Worm (Caenorhabditis elegans) whole organism, young adult: ENCODE measurements around the gene M163.8.

Experiments
- C17E4.6 ChIP-seq: fragments of 200-800 bp; sonication (Bioruptor generic); IDR thresholded peaks from 2 replicates; pipeline ENCODE4 v1.3.6; 2022; ENCODE audit warnings: missing genetic modification reagents, missing genetic modification characterization, missing compliant biosample characterization
- F52B5.7 ChIP-seq: sonication (generic microtip); optimal IDR thresholded peaks from 2 replicates; lab custom pipeline; 2016; ENCODE audit warnings: mild to moderate bottlenecking, missing genetic modification characterization, missing compliant biosample characterization
- ama-1 ChIP-seq, 3 experiments: fragments of 150-350 bp in 1 of 3; sonication (generic microtip) in 2 of 3; optimal IDR thresholded peaks; 2 replicates each; lab custom pipeline; 2014 to 2018; ENCODE audit warnings: missing biosample characterization in 2 of 3, missing genetic modification characterization in 2 of 3, missing genetic modification reagents in 2 of 3
- dpl-1 ChIP-seq: fragments of 150-350 bp; optimal IDR thresholded peaks from 2 replicates; lab custom pipeline; 2014; ENCODE audit warnings: missing biosample characterization, missing genetic modification reagents, missing genetic modification characterization
- lin-40 ChIP-seq: sonication (generic microtip); optimal IDR thresholded peaks from 2 replicates; lab custom pipeline; 2016; ENCODE audit warnings: missing genetic modification characterization, mild to moderate bottlenecking, missing compliant biosample characterization, missing genotype, missing genetic modification reagents
- lsy-27 ChIP-seq: sonication (generic microtip); optimal IDR thresholded peaks from 2 replicates; lab custom pipeline; 2017; ENCODE audit warnings: missing genetic modification characterization, mild to moderate bottlenecking, missing compliant biosample characterization, antibody characterized with exemption, missing genotype, borderline replicate concordance; ENCODE audit not compliant: insufficient read depth
- mel-28 ChIP-seq: sonication (generic microtip); optimal IDR thresholded peaks from 2 replicates; lab custom pipeline; 2016; ENCODE audit warnings: borderline replicate concordance, mild to moderate bottlenecking, missing genetic modification characterization, missing compliant biosample characterization
- mes-4 ChIP-seq: sonication (generic microtip); optimal IDR thresholded peaks from 2 replicates; lab custom pipeline; 2016; ENCODE audit warnings: missing genotype, missing genetic modification characterization, missing compliant biosample characterization
- nhr-120 ChIP-seq: fragments of 200-800 bp; sonication (Bioruptor generic); IDR thresholded peaks from 2 replicates; pipeline ENCODE4 v1.3.6; 2022; ENCODE audit warnings: missing genetic modification characterization, missing compliant biosample characterization
- nhr-90 ChIP-seq: sonication (generic microtip); optimal IDR thresholded peaks from 2 replicates; lab custom pipeline; 2016; ENCODE audit warnings: missing genotype, mild to moderate bottlenecking, missing genetic modification characterization, missing compliant biosample characterization
- pha-4 ChIP-seq: fragments of 150-350 bp; sonication (generic microtip); optimal IDR thresholded peaks from 2 replicates; lab custom pipeline; 2014; ENCODE audit warnings: missing biosample characterization, missing genetic modification reagents, missing genetic modification characterization
- snpc-1.3 ChIP-seq: sonication (generic microtip); optimal IDR thresholded peaks from 2 replicates; lab custom pipeline; 2017; ENCODE audit warnings: missing genetic modification characterization, mild to moderate bottlenecking, missing compliant biosample characterization, antibody characterized with exemption, moderate library complexity, missing genotype, missing genetic modification reagents; ENCODE audit not compliant: insufficient read depth
- unc-62 ChIP-seq: fragments of 150-350 bp; optimal IDR thresholded peaks from 2 replicates; lab custom pipeline; 2014; ENCODE audit warnings: missing biosample characterization, missing genetic modification reagents, missing genetic modification characterization

- TF ChIP-seq mes-4 (tag; lab: Kevin White, UChicago) (no peak), nhr-120 (GFP tag; lab: Robert Waterston, UW) (no peak), mel-28 (no peak), F52B5.7 (no peak), snpc-1.3 (tag; lab: Kevin White, UChicago) (no peak), ama-1 (optimal IDR thresholded peaks at IDR 0.05; lab: Kevin White, UChicago) (no peak), ama-1 (GFP tag; optimal IDR thresholded peaks at IDR 0.05; lab: Kevin White, UChicago) (no peak), lsy-27 (tag; lab: Kevin White, UChicago) (no peak), dpl-1 (no peak), nhr-90 (no peak), unc-62 (no peak), C17E4.6 (GFP tag; lab: Robert Waterston, UW) (no peak), pha-4 (tag; lab: Kevin White, UChicago) (no peak), lin-40 (tag; lab: Kevin White, UChicago) (no peak)
These were observed 15.6 kb upstream of the M163.8 start, which contains the start of gene M163.9 for ce11 chrX:14469284-14469683.
